Worm (Caenorhabditis elegans): ENCODE results near the gene gmeb-3.

Gene gmeb-3

ce11 chrIII:3734990-3735389, 33.3 kb upstream of the gmeb-3 start, which contains the start of gene evl-18:
Gene evl-18 (minus strand): TSS chrIII:3735039.
- TF ChIP-seq nhr-28 (tag; optimal IDR thresholded peaks at IDR 0.05) (no peak), ceh-43 (GFP tag; optimal IDR thresholded peaks at IDR 0.05) (no peak), pha-4 (tag; optimal IDR thresholded peaks at IDR 0.05) (peak; percentile 25), ceh-39 (tag; optimal IDR thresholded peaks at IDR 0.05) (no peak), mep-1 (tag; optimal IDR thresholded peaks at IDR 0.05) (no peak), blmp-1 (tag; optimal IDR thresholded peaks at IDR 0.05) (no peak), nhr-2 (tag; optimal IDR thresholded peaks at IDR 0.05) (peak; percentile 22), zip-8 (tag; optimal IDR thresholded peaks at IDR 0.05) (peak; percentile 65), unc-120 (tag; optimal IDR thresholded peaks at IDR 0.05; ENCODE audit: poor library complexity, severe bottlenecking) (no peak), drap-1 (GFP tag; optimal IDR thresholded peaks at IDR 0.05) (no peak), unc-62 (GFP tag; optimal IDR thresholded peaks at IDR 0.05) (no peak), snpc-4 (tag; optimal IDR thresholded peaks at IDR 0.05) (no peak), nhr-76 (tag; optimal IDR thresholded peaks at IDR 0.05) (no peak), hlh-1 (tag; optimal IDR thresholded peaks at IDR 0.05) (no peak), tbx-8 (GFP tag; optimal IDR thresholded peaks at IDR 0.05) (peak; percentile 2), elt-1 (tag; optimal IDR thresholded peaks at IDR 0.05; ENCODE audit: borderline replicate concordance, insufficient read depth) (no peak), ces-1 (GFP tag; optimal IDR thresholded peaks at IDR 0.05) (no peak), elt-3 (tag; optimal IDR thresholded peaks at IDR 0.05) (no peak), ceh-83 (GFP tag; optimal IDR thresholded peaks at IDR 0.05) (no peak), ztf-11 (tag; optimal IDR thresholded peaks at IDR 0.05) (no peak), cnd-1 (tag; optimal IDR thresholded peaks at IDR 0.05) (no peak), lsy-2 (tag; optimal IDR thresholded peaks at IDR 0.05) (no peak), flh-1 (GFP tag; optimal IDR thresholded peaks at IDR 0.05) (no peak), nhr-237 (tag; optimal IDR thresholded peaks at IDR 0.05) (no peak)

ce11 chrIII:3735509-3736255, 32.6 kb upstream of the gmeb-3 start:
- TF ChIP-seq mab-5 (tag; optimal IDR thresholded peaks at IDR 0.05), result no peak
- TF ChIP-seq sptf-1 (tag; optimal IDR thresholded peaks at IDR 0.05), result peak; percentile 37
- TF ChIP-seq M03D4.4 (tag; optimal IDR thresholded peaks at IDR 0.05), result no peak
- TF ChIP-seq hlh-1 (tag; optimal IDR thresholded peaks at IDR 0.05), result peak; percentile 88
- TF ChIP-seq snpc-4 (tag; optimal IDR thresholded peaks at IDR 0.05), result no peak

- TF ChIP-seq flh-1 (GFP tag; optimal IDR thresholded peaks at IDR 0.05) (no peak), tbx-8 (GFP tag; optimal IDR thresholded peaks at IDR 0.05) (no peak), cnd-1 (tag; optimal IDR thresholded peaks at IDR 0.05) (no peak), hlh-1 (tag; optimal IDR thresholded peaks at IDR 0.05) (no peak), bed-3 (GFP tag; optimal IDR thresholded peaks at IDR 0.05) (no peak), elt-3 (tag; optimal IDR thresholded peaks at IDR 0.05) (no peak), unc-62 (GFP tag; optimal IDR thresholded peaks at IDR 0.05) (no peak), nhr-237 (tag; optimal IDR thresholded peaks at IDR 0.05) (no peak), ceh-83 (GFP tag; optimal IDR thresholded peaks at IDR 0.05) (no peak), sem-2 (GFP tag; optimal IDR thresholded peaks at IDR 0.05) (no peak), ceh-43 (GFP tag; optimal IDR thresholded peaks at IDR 0.05) (no peak), ztf-11 (tag; optimal IDR thresholded peaks at IDR 0.05) (no peak), nhr-28 (tag; optimal IDR thresholded peaks at IDR 0.05) (no peak), lin-32 (GFP tag; optimal IDR thresholded peaks at IDR 0.05) (no peak), lsy-2 (tag; optimal IDR thresholded peaks at IDR 0.05) (no peak), lin-13 (tag; optimal IDR thresholded peaks at IDR 0.05) (no peak)
Measured at ce11 chrIII:3736302-3736701, 32.0 kb upstream of the gmeb-3 start, which contains the start of gene F34D10.4. Gene F34D10.4 (plus strand): TSS chrIII:3736602.

- TF ChIP-seq nhr-76 (tag; optimal IDR thresholded peaks at IDR 0.05), result no peak
- no peak for TF ChIP-seq ceh-83 (GFP tag; optimal IDR thresholded peaks at IDR 0.05)
- no peak for TF ChIP-seq ces-1 (GFP tag; optimal IDR thresholded peaks at IDR 0.05)
- TF ChIP-seq mls-2 (tag; optimal IDR thresholded peaks at IDR 0.05), result no peak
- TF ChIP-seq M03D4.4 (tag; optimal IDR thresholded peaks at IDR 0.05), result no peak
Measured at ce11 chrIII:3737742-3738141, 30.6 kb upstream of the gmeb-3 start.

Data from whole organism, mixed stage, embryonic.